Worm (Caenorhabditis elegans) whole organism, L3 larva: Measurements from ENCODE around the gene mltn-11.

ENCODE experiments used
- egl-27 ChIP-seq: sonication (generic microtip); optimal IDR thresholded peaks from 4 replicates; lab custom pipeline; 2017; ENCODE audit warnings: missing biosample characterization, missing genetic modification reagents, missing genetic modification characterization
- eor-1 ChIP-seq, 2 experiments: fragments of 150-350 bp; optimal IDR thresholded peaks; 2 replicates each; lab custom pipeline; 2014 to 2018; ENCODE audit warnings: missing biosample characterization in 2 of 2, missing genetic modification characterization in 2 of 2
- nhr-11 ChIP-seq: fragments of 150-350 bp; optimal IDR thresholded peaks from 2 replicates; lab custom pipeline; 2014; ENCODE audit warnings: missing biosample characterization, missing genetic modification characterization
- unc-62 ChIP-seq: fragments of 150-350 bp; sonication (generic microtip); optimal IDR thresholded peaks from 4 replicates; lab custom pipeline; 2014; ENCODE audit warnings: missing biosample characterization, missing genetic modification reagents, missing genetic modification characterization
- ztf-11 ChIP-seq: fragments of 150-350 bp; optimal IDR thresholded peaks from 2 replicates; lab custom pipeline; 2014; ENCODE audit warnings: missing biosample characterization, missing genetic modification characterization

ce11 chrV:16629600-16629999 lies 6.4 kb upstream of the mltn-11 start, which contains the start of gene srd-21:
- TF ChIP-seq egl-27 (tag; lab: Kevin White, UChicago) (no peak), nhr-11 (tag; lab: Kevin White, UChicago) (no peak), unc-62 (GFP tag; lab: Kevin White, UChicago) (no peak), eor-1 (tag; optimal IDR thresholded peaks at IDR 0.05; lab: Kevin White, UChicago) (no peak), ztf-11 (tag; lab: Kevin White, UChicago) (no peak)
